Fruit fly (Drosophila melanogaster) whole organism, embryonic: ENCODE results near the gene Bx.
A peak's percentile ranks its signal among the peaks of the same experiment; 100 is the strongest.

ENCODE experiments used
- Awh ChIP-seq: fragments of 200-800 bp; sonication (Bioruptor generic); IDR thresholded peaks from 2 replicates; pipeline ENCODE4, ENCODE4 v1.3.6; 2022; ENCODE audit warnings: missing biosample characterization, missing genetic modification characterization
- B-H2 ChIP-seq: fragments of 200-800 bp; sonication (Bioruptor generic); optimal IDR thresholded peaks from 2 replicates; lab custom pipeline; 2018; ENCODE audit warnings: missing biosample characterization, mild to moderate bottlenecking, missing genetic modification characterization
- Bgb ChIP-seq: fragments of 200-800 bp; sonication (Bioruptor generic); IDR thresholded peaks from 2 replicates; pipeline ENCODE4 v1.3.6; 2022; ENCODE audit warnings: missing biosample characterization, missing genetic modification characterization; ENCODE audit not compliant: partially characterized antibody
- CG1024 ChIP-seq: fragments of 200-800 bp; sonication (Bioruptor generic); IDR thresholded peaks from 2 replicates; pipeline ENCODE4 v1.3.6; 2022; ENCODE audit warnings: missing biosample characterization, missing genetic modification characterization
- CG10274 ChIP-seq: fragments of 200-800 bp; sonication (Bioruptor generic); optimal IDR thresholded peaks from 3 replicates; lab custom pipeline; 2017; ENCODE audit warnings: missing biosample characterization, mild to moderate bottlenecking, missing genetic modification characterization
- CG11504 ChIP-seq: fragments of 200-800 bp; sonication (Bioruptor generic); optimal IDR thresholded peaks from 3 replicates; lab custom pipeline; 2019; ENCODE audit warnings: missing biosample characterization, mild to moderate bottlenecking, missing genetic modification characterization, moderate library complexity
- CG11695 ChIP-seq: fragments of 200-800 bp; sonication (Bioruptor generic); IDR thresholded peaks from 3 replicates; pipeline ENCODE4 v1.3.6; 2022; ENCODE audit warnings: missing biosample characterization, missing genetic modification characterization
- CG12071 ChIP-seq: fragments of 200-800 bp; sonication (Bioruptor generic); optimal IDR thresholded peaks from 3 replicates; lab custom pipeline; 2018; ENCODE audit warnings: missing biosample characterization, mild to moderate bottlenecking, missing genetic modification characterization
- CG13123 ChIP-seq: fragments of 200-800 bp; sonication (Bioruptor generic); optimal IDR thresholded peaks from 2 replicates; lab custom pipeline; 2016; ENCODE audit warnings: missing biosample characterization, missing genetic modification characterization
- CG13296 ChIP-seq: fragments of 200-800 bp; sonication (Bioruptor generic); optimal IDR thresholded peaks from 3 replicates; lab custom pipeline; 2018; ENCODE audit warnings: missing biosample characterization, mild to moderate bottlenecking, missing genetic modification characterization
- CG14667 ChIP-seq: fragments of 200-800 bp; sonication (Bioruptor generic); IDR thresholded peaks from 2 replicates; pipeline ENCODE4 v1.3.6; 2022; ENCODE audit warnings: missing biosample characterization, missing genetic modification characterization
- CG1602 ChIP-seq: fragments of 200-800 bp; sonication (Bioruptor generic); optimal IDR thresholded peaks from 3 replicates; lab custom pipeline; 2016; ENCODE audit warnings: missing biosample characterization, missing genetic modification characterization
- CG16813 ChIP-seq: fragments of 200-800 bp; sonication (Bioruptor generic); IDR thresholded peaks from 3 replicates; pipeline ENCODE4 v1.3.6; 2022; ENCODE audit warnings: missing biosample characterization, missing genetic modification characterization; ENCODE audit not compliant: partially characterized antibody
- CG17385 ChIP-seq: fragments of 200-800 bp; sonication (Bioruptor generic); optimal IDR thresholded peaks from 3 replicates; lab custom pipeline; 2018; ENCODE audit warnings: missing biosample characterization, mild to moderate bottlenecking, missing genetic modification characterization
- CG18619 ChIP-seq: fragments of 200-800 bp; sonication (Bioruptor generic); optimal IDR thresholded peaks from 3 replicates; lab custom pipeline; 2017; ENCODE audit warnings: missing biosample characterization, mild to moderate bottlenecking, missing genetic modification characterization
- CG18764 ChIP-seq: fragments of 200-800 bp; sonication (Bioruptor generic); optimal IDR thresholded peaks from 3 replicates; lab custom pipeline; 2016; ENCODE audit warnings: missing biosample characterization, missing genetic modification characterization
- CG2875 ChIP-seq: fragments of 200-800 bp; sonication (Bioruptor generic); optimal IDR thresholded peaks from 2 replicates; lab custom pipeline; 2017; ENCODE audit warnings: missing biosample characterization, mild to moderate bottlenecking, missing genetic modification characterization, missing genetic modification reagents
- CG3726 ChIP-seq: fragments of 200-800 bp; sonication (Bioruptor generic); IDR thresholded peaks from 3 replicates; pipeline ENCODE4, ENCODE4 v1.3.6; 2022; ENCODE audit warnings: missing biosample characterization, missing genetic modification characterization
- CG4360 ChIP-seq: fragments of 200-800 bp; sonication (Bioruptor generic); IDR thresholded peaks from 2 replicates; pipeline ENCODE4 v1.3.6; 2022; ENCODE audit warnings: missing biosample characterization, missing genetic modification characterization
- CG5953 ChIP-seq: fragments of 200-800 bp; sonication (Bioruptor generic); IDR thresholded peaks from 2 replicates; pipeline ENCODE4 v1.3.6; 2022; ENCODE audit warnings: missing biosample characterization, missing genetic modification characterization
- CG7745 ChIP-seq: fragments of 200-800 bp; sonication (Bioruptor generic); optimal IDR thresholded peaks from 2 replicates; lab custom pipeline; 2018; ENCODE audit warnings: missing biosample characterization, mild to moderate bottlenecking, missing genetic modification characterization, moderate library complexity
- CG7839 ChIP-seq: fragments of 200-800 bp; sonication (Bioruptor generic); optimal IDR thresholded peaks from 3 replicates; lab custom pipeline; 2018; ENCODE audit warnings: missing biosample characterization, mild to moderate bottlenecking, missing genetic modification characterization, moderate library complexity
- CG7928 ChIP-seq: fragments of 200-800 bp; sonication (Bioruptor generic); optimal IDR thresholded peaks from 2 replicates; lab custom pipeline; 2017; ENCODE audit warnings: missing biosample characterization, mild to moderate bottlenecking, missing genetic modification characterization
- CG8290 ChIP-seq, 3 experiments: fragments of 200-800 bp; sonication (Bioruptor generic); optimal IDR thresholded peaks; 2 replicates each; lab custom pipeline; 2016 to 2019; ENCODE audit warnings: missing biosample characterization in 3 of 3, missing genetic modification characterization in 3 of 3, mild to moderate bottlenecking in 2 of 3, moderate library complexity in 1 of 3
- CTCF ChIP-seq: fragments of 200-800 bp; sonication (Bioruptor generic); optimal IDR thresholded peaks from 2 replicates; lab custom pipeline; 2017; ENCODE audit warnings: missing biosample characterization, mild to moderate bottlenecking, missing genetic modification characterization, moderate library complexity
- Camta ChIP-seq: fragments of 200-800 bp; sonication (Bioruptor generic); optimal IDR thresholded peaks from 2 replicates; lab custom pipeline; 2016; ENCODE audit warnings: missing biosample characterization, missing genetic modification characterization
- CoRest ChIP-seq: fragments of 200-800 bp; sonication (Bioruptor generic); optimal IDR thresholded peaks from 3 replicates; lab custom pipeline; 2018; ENCODE audit warnings: missing biosample characterization, mild to moderate bottlenecking, missing genetic modification characterization, moderate library complexity
- CrebB ChIP-seq: fragments of 200-800 bp; sonication (Bioruptor generic); optimal IDR thresholded peaks from 3 replicates; lab custom pipeline; 2018; ENCODE audit warnings: missing biosample characterization, mild to moderate bottlenecking, missing genetic modification characterization
- Dip3 ChIP-seq: fragments of 200-800 bp; sonication (Bioruptor generic); optimal IDR thresholded peaks from 3 replicates; lab custom pipeline; 2016; ENCODE audit warnings: missing biosample characterization, missing genetic modification characterization
- Ets65A ChIP-seq: fragments of 200-800 bp; sonication (Bioruptor generic); peaks from one replicate; lab custom pipeline; 2016; ENCODE audit warnings: missing biosample characterization, missing genetic modification characterization
- Lhr ChIP-seq: fragments of 200-800 bp; sonication (Bioruptor generic); optimal IDR thresholded peaks from 3 replicates; lab custom pipeline; 2017; ENCODE audit warnings: mild to moderate bottlenecking, missing biosample characterization, missing genetic modification reagents, missing genetic modification characterization
- Med ChIP-seq: fragments of 200-800 bp; sonication (Bioruptor generic); peaks from one replicate; lab custom pipeline; 2016; ENCODE audit warnings: missing biosample characterization, missing genetic modification characterization, mild to moderate bottlenecking, inconsistent platforms, moderate library complexity
- Myb ChIP-seq: fragments of 200-800 bp; sonication (Bioruptor generic); optimal IDR thresholded peaks from 2 replicates; lab custom pipeline; 2016; ENCODE audit warnings: missing biosample characterization, missing genetic modification characterization
- NC2β ChIP-seq: fragments of 200-800 bp; sonication (Bioruptor generic); optimal IDR thresholded peaks from 2 replicates; lab custom pipeline; 2016; ENCODE audit warnings: missing biosample characterization, missing genetic modification characterization
- Nf-YC ChIP-seq: fragments of 200-800 bp; optimal IDR thresholded peaks from 3 replicates; lab custom pipeline; 2019; ENCODE audit warnings: missing biosample characterization, mild to moderate bottlenecking, missing genetic modification characterization, moderate library complexity
- Rfx ChIP-seq: fragments of 200-800 bp; sonication (Bioruptor generic); IDR thresholded peaks from 2 replicates; pipeline ENCODE4 v1.3.6; 2022; ENCODE audit warnings: missing biosample characterization, missing genetic modification characterization
- Ssrp ChIP-seq: fragments of 200-800 bp; sonication (Bioruptor generic); optimal IDR thresholded peaks from 2 replicates; lab custom pipeline; 2018; ENCODE audit warnings: missing biosample characterization, mild to moderate bottlenecking, missing genetic modification characterization, moderate library complexity
- az2 ChIP-seq: fragments of 200-800 bp; sonication (Bioruptor generic); optimal IDR thresholded peaks from 3 replicates; lab custom pipeline; 2016; ENCODE audit warnings: missing biosample characterization, missing genetic modification characterization
- bigmax ChIP-seq: fragments of 200-800 bp; sonication (Bioruptor generic); optimal IDR thresholded peaks from 2 replicates; lab custom pipeline; 2018; ENCODE audit warnings: missing biosample characterization, mild to moderate bottlenecking, missing genetic modification characterization
- ci ChIP-seq: fragments of 200-800 bp; sonication (Bioruptor generic); IDR thresholded peaks from 3 replicates; pipeline ENCODE4 v1.3.6; 2022; ENCODE audit warnings: missing biosample characterization, missing genetic modification characterization
- dmrt99B ChIP-seq: fragments of 200-800 bp; sonication (Bioruptor generic); optimal IDR thresholded peaks from 2 replicates; lab custom pipeline; 2018; ENCODE audit warnings: missing biosample characterization, mild to moderate bottlenecking, missing genetic modification characterization, moderate library complexity
- dpn ChIP-seq, 2 experiments: fragments of 200-800 bp; sonication (Bioruptor generic); optimal IDR thresholded peaks; 3 replicates each; lab custom pipeline; 2016; ENCODE audit warnings: missing biosample characterization in 2 of 2, missing genetic modification characterization in 2 of 2
- grau ChIP-seq: fragments of 200-800 bp; optimal IDR thresholded peaks from 3 replicates; lab custom pipeline; 2019; ENCODE audit warnings: missing biosample characterization, mild to moderate bottlenecking, missing genetic modification characterization, moderate library complexity
- h ChIP-seq: fragments of >200 bp; optimal IDR thresholded peaks from 2 replicates; lab custom pipeline; 2017
- ind ChIP-seq: fragments of 200-800 bp; sonication (Bioruptor generic); optimal IDR thresholded peaks from 3 replicates; lab custom pipeline; 2016; ENCODE audit warnings: missing biosample characterization, missing genetic modification characterization
- lmd ChIP-seq: fragments of 200-800 bp; sonication (Bioruptor generic); IDR thresholded peaks from 2 replicates; pipeline ENCODE4 v1.3.6; 2022; ENCODE audit warnings: missing biosample characterization, missing genetic modification characterization
- lov ChIP-seq, 2 experiments: fragments of 200-800 bp in 1 of 2; fragments of >200 bp in 1 of 2; sonication (Bioruptor generic) in 1 of 2; IDR thresholded peaks in 1 of 2; optimal IDR thresholded peaks in 1 of 2; 2 replicates in 1 of 2; 3 replicates in 1 of 2; pipeline versions ENCODE4 v1.3.6 to Lab custom; 2017 to 2022; ENCODE audit warnings: missing biosample characterization in 1 of 2, missing genetic modification characterization in 1 of 2
- mam ChIP-seq: fragments of 200-800 bp; sonication (Bioruptor generic); optimal IDR thresholded peaks from 3 replicates; lab custom pipeline; 2016; ENCODE audit warnings: missing biosample characterization, missing genetic modification characterization
- pita ChIP-seq: fragments of 200-800 bp; sonication (Bioruptor generic); optimal IDR thresholded peaks from 2 replicates; lab custom pipeline; 2017; ENCODE audit warnings: missing biosample characterization, mild to moderate bottlenecking, missing genetic modification characterization
- so ChIP-seq: fragments of 200-800 bp; sonication (Bioruptor generic); IDR thresholded peaks from 3 replicates; pipeline ENCODE4 v1.3.6; 2022; ENCODE audit warnings: missing biosample characterization, missing genetic modification characterization
- stc ChIP-seq: fragments of 200-800 bp; sonication (Bioruptor generic); IDR thresholded peaks from 2 replicates; pipeline ENCODE4 v1.3.6; 2022; ENCODE audit warnings: missing biosample characterization, missing genetic modification characterization

Bx gene

DNA sequence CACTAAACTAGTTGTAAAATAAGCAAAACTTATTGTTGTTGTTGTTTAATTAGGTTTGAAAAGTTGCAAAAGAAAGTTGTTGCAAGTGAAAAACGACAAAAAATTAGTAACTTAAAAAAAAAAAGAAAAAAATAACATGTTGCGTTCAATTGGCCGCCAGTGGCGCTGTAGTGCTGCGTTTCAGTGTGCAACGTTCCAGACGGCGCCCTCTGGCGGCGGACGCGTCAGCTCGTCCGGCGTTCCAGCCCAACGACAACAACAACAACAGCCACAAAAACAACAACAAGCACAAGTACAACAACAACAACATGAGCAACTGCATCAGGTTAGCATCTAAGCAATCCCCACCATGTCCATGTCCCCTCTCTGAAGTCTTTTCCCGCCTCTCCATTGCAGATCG, 2.2 kb downstream of the Bx start (continued):
- TF ChIP-seq CG11504 = peak; percentile 65
- no peak for TF ChIP-seq h (lab: Kevin White, UChicago)
- no peak for TF ChIP-seq CG10274 (GFP tag; lab: Kevin White, UChicago)
- peak; percentile 10 for TF ChIP-seq Nf-YC (tag; lab: Kevin White, UChicago)
- peak; percentile 25 for TF ChIP-seq Camta (GFP tag; lab: Kevin White, UChicago)
- TF ChIP-seq CoRest (tag; lab: Kevin White, UChicago) = peak; percentile 53
- no peak for TF ChIP-seq B-H2
- peak; percentile 43 for TF ChIP-seq Lhr (GFP tag; lab: Kevin White, UChicago)
- peak; percentile 23 to 47 for TF ChIP-seq dpn (GFP tag; optimal IDR thresholded peaks at IDR 0.05; lab: Kevin White, UChicago)
- TF ChIP-seq Rfx (GFP tag; lab: Robert Waterston, UW) = peak; percentile 53
- no peak for TF ChIP-seq lov (optimal IDR thresholded peaks at IDR 0.05; lab: Kevin White, UChicago)
- TF ChIP-seq lov (GFP tag; IDR thresholded peaks at IDR 0.05; lab: Robert Waterston, UW) = 0 out of 3 replicates have a peak, but pooled peaks have one; percentile 65
- TF ChIP-seq CG4360 = peak; percentile 100
- peak; percentile 48; the same call in 1 of the 2 replicates for TF ChIP-seq lmd (GFP tag; lab: Robert Waterston, UW)
- peak; percentile 29 for TF ChIP-seq CG17385
- TF ChIP-seq Med (GFP tag; lab: Kevin White, UChicago) = peak; percentile 87
- peak; percentile 6 for TF ChIP-seq Myb (GFP tag; lab: Kevin White, UChicago)
- TF ChIP-seq Ssrp (tag; lab: Kevin White, UChicago) = peak; percentile 27
- TF ChIP-seq az2 (GFP tag; lab: Kevin White, UChicago) = peak; percentile 46
- peak; percentile 26 for TF ChIP-seq CG13296
- TF ChIP-seq ind = no peak
- no peak for TF ChIP-seq Dip3
- TF ChIP-seq mam (GFP tag; lab: Kevin White, UChicago) = no peak
- peak; percentile 37 for TF ChIP-seq dmrt99B
- TF ChIP-seq CG7928 (GFP tag; lab: Kevin White, UChicago) = no peak
- TF ChIP-seq CrebB (tag; lab: Kevin White, UChicago) = no peak
- TF ChIP-seq Ets65A (GFP tag; lab: Kevin White, UChicago) = peak; percentile 86
- TF ChIP-seq bigmax (GFP tag; lab: Kevin White, UChicago) = no peak
- no peak for TF ChIP-seq CG12071 (GFP tag; lab: Kevin White, UChicago)
- 0 out of 2 replicates have a peak, but pooled peaks have one; percentile 14 for TF ChIP-seq CG1024 (GFP tag; lab: Robert Waterston, UW)
- 0 out of 2 replicates have a peak, but pooled peaks have one; percentile 8 for TF ChIP-seq CG5953 (GFP tag; lab: Robert Waterston, UW)
- TF ChIP-seq stc (GFP tag; lab: Robert Waterston, UW) = 0 out of 2 replicates have a peak, but pooled peaks have one; percentile 15
- TF ChIP-seq CTCF (GFP tag; lab: Kevin White, UChicago) = peak; percentile 96
- peak; percentile 7 for TF ChIP-seq CG18619
- no peak for TF ChIP-seq CG7745 (tag; lab: Kevin White, UChicago)
- TF ChIP-seq pita (GFP tag; lab: Kevin White, UChicago) = peak; percentile 16
- no peak for TF ChIP-seq Bgb (GFP tag; lab: Robert Waterston, UW)
- 0 out of 3 replicates have a peak, but pooled peaks have one; percentile 11 for TF ChIP-seq CG11695 (GFP tag; lab: Robert Waterston, UW)
- TF ChIP-seq CG16813 (GFP tag; lab: Robert Waterston, UW) = no peak
- TF ChIP-seq CG1602 (GFP tag; lab: Kevin White, UChicago) = peak; percentile 21
- TF ChIP-seq CG14667 (GFP tag; lab: Robert Waterston, UW) = peak; percentile 27; the same call in 1 of the 2 replicates
- TF ChIP-seq CG13123 (GFP tag; lab: Kevin White, UChicago) = no peak
- TF ChIP-seq so (GFP tag; lab: Robert Waterston, UW) = no peak
- 0 out of 3 replicates have a peak, but pooled peaks have one; percentile 38 for TF ChIP-seq CG3726 (GFP tag; lab: Robert Waterston, UW)
- peak; percentile 77 for TF ChIP-seq ci (GFP tag; lab: Robert Waterston, UW)
- no peak for TF ChIP-seq CG18764 (GFP tag; lab: Kevin White, UChicago)
- peak; percentile 62; the same call in 1 of the 2 replicates for TF ChIP-seq Awh (GFP tag; lab: Robert Waterston, UW)
- TF ChIP-seq CG8290 (GFP tag; optimal IDR thresholded peaks at IDR 0.05; lab: Kevin White, UChicago) = peak; percentile 53
- TF ChIP-seq CG8290 (tag; optimal IDR thresholded peaks at IDR 0.05; lab: Kevin White, UChicago) = peak; percentile 19 to 78
- TF ChIP-seq grau (tag; lab: Kevin White, UChicago) = peak; percentile 29
- peak; percentile 40 for TF ChIP-seq CG2875 (GFP tag; lab: Kevin White, UChicago)
- TF ChIP-seq CG7839 (tag; lab: Kevin White, UChicago) = peak; percentile 45
- TF ChIP-seq NC2β (GFP tag; lab: Kevin White, UChicago) = peak; percentile 46
